Worm (Caenorhabditis elegans): Measurements from ENCODE around the gene sorb-1.

DNA sequence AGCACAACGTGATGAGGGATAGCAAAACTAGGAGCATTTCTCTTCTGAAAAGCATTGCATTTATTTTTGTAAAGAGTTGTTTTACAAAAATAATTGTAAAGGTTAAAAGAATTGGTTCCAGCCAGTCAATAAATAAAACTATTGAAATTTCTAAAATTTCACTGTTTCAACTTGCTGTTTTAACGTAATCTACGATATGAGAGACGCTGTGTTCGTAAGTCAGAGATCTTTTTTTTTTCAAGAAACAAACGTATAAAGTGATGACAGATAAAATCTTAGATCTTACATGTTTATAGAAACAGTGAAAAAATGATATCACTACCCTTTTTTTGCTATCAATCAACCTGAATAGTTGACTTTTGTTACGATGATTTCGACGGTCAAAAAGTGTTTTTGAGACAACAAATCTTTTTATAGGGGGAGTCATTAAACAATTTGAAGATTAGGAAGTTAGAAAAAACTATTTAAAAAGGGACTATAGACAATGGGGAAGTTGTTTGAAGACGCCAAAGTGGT, 47.8 kb downstream of the sorb-1 start, which contains the start of gene Y45F10D.6:
- TF ChIP-seq cog-1 (tag; optimal IDR thresholded peaks at IDR 0.05) (no peak), klf-2 (GFP tag; conservative IDR thresholded peaks at IDR 0.05) (no peak), T22C8.4 (GFP tag; IDR thresholded peaks at IDR 0.05) (no peak), ztf-29 (GFP tag; IDR thresholded peaks at IDR 0.05) (no peak), flt-1 (GFP tag; IDR thresholded peaks at IDR 0.05) (no peak), ref-1 (GFP tag; conservative IDR thresholded peaks at IDR 0.05) (no peak), med-1 (GFP tag; optimal IDR thresholded peaks at IDR 0.05; ENCODE audit: insufficient read depth) (no peak)

All from whole organism, midembryonic.